Worm (Caenorhabditis elegans): ENCODE data around the gene D2045.7.

Gene D2045.7

DNA sequence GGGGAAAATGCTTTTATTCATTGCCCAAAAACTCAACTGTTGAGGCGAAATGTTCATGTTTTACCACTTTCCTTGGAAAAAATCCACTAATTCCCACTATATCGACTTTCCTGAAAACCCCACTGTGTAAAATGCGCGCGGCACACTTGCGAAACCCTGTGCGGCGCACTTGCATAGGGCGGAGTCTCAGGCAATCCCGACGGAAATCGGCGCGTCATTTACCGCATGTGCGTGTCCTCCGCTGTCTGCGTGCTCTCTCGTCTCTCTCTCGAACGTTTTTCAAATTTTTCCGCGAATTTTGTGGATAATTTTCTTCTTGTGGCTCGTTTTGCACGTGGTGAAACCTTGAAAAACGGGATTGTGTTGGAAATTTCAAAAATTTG is 18.1 kb upstream of the D2045.7 start, which contains the start of gene atx-2 (continued):
- TF ChIP-seq C34B4.2 (tag; optimal IDR thresholded peaks at IDR 0.05) (peak; percentile 9), mef-2 (tag; optimal IDR thresholded peaks at IDR 0.05) (no peak), pqm-1 (tag; optimal IDR thresholded peaks at IDR 0.05) (no peak), lin-14 (GFP tag; optimal IDR thresholded peaks at IDR 0.05) (peak; percentile 79)

DNA sequence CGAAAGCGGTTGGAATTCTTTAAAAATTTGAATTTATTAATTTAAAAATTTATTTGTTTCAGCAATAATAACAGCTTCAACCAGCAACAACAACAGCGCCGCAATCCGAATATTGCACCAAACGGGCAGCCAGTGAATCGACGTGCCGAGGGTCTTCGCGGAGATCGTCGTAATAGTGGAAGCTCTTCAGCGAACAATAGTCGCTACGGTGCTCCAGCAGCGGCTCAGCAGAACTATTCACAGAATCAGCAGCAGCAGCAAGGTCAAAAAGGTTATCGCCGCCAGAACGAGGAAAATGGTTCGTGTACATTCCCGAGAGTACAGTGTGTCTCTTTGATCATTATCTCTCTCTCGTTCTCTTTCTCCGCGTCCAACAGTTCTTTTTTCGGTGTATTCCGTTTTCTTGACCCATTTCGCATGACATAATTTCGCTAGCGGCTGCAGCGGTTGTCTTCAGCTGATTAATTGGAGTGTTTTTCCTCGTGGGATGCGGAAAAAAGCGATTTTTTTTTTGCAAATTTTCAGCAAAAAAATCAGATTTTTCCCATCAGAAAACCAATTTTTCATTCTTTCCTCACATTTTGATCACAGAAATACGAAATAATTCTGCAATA is 16.2 kb upstream of the D2045.7 start:
- no peak for TF ChIP-seq ztf-11 (tag; optimal IDR thresholded peaks at IDR 0.05)
- peak; percentile 71 for TF ChIP-seq blmp-1 (tag; optimal IDR thresholded peaks at IDR 0.05)
- no peak for TF ChIP-seq fos-1 (tag; optimal IDR thresholded peaks at IDR 0.05)
- TF ChIP-seq lin-35 (GFP tag; optimal IDR thresholded peaks at IDR 0.05), result no peak
- no peak for TF ChIP-seq efl-1 (optimal IDR thresholded peaks at IDR 0.05)
- peak in 1 of 2 experiments; percentile 68 for TF ChIP-seq efl-1 (GFP tag; optimal IDR thresholded peaks at IDR 0.05 in 1 of 2)
- TF ChIP-seq unc-86 (tag; optimal IDR thresholded peaks at IDR 0.05), result no peak

DNA sequence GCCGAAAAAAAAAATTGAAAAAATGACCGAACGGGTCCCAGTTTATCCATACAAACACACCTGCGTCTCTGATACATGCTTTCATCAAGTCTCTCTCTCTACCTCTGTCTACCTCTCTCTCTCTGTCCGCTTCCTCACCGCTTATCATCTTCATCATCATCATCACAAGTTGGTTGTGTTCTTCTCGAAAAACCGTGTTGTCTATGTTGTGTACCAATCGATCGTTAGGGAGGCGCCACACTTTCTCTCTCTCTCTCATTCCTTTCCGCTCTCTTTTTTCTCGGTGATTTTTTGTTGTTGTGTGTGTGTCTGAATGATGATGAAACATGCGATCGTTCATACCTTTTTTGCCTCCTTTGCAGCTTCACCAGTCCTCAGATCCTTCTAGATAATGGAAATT is 15.6 kb upstream of the D2045.7 start:
- TF ChIP-seq C16A3.4 (tag; optimal IDR thresholded peaks at IDR 0.05), result peak; percentile 9
- peak; percentile 3 to 12 for TF ChIP-seq efl-1 (optimal IDR thresholded peaks at IDR 0.05)
- TF ChIP-seq efl-1 (GFP tag; optimal IDR thresholded peaks at IDR 0.05 in 1 of 2), result peak in 1 of 2 experiments; percentile 89
- no peak for TF ChIP-seq aha-1 (tag; optimal IDR thresholded peaks at IDR 0.05)
- TF ChIP-seq xbp-1 (tag; optimal IDR thresholded peaks at IDR 0.05), result no peak
- TF ChIP-seq swsn-7 (tag; optimal IDR thresholded peaks at IDR 0.05), result no peak
- TF ChIP-seq nhr-20 (tag; optimal IDR thresholded peaks at IDR 0.05), result peak; percentile 17
- no peak for TF ChIP-seq ztf-4 (tag; optimal IDR thresholded peaks at IDR 0.05)
- TF ChIP-seq snpc-4 (tag; optimal IDR thresholded peaks at IDR 0.05), result no peak
- TF ChIP-seq nhr-28 (tag; optimal IDR thresholded peaks at IDR 0.05), result no peak
- TF ChIP-seq unc-98 (GFP tag; IDR thresholded peaks at IDR 0.05), result no peak
- TF ChIP-seq elt-2 (tag; optimal IDR thresholded peaks at IDR 0.05), result no peak
- TF ChIP-seq zip-4 (GFP tag; optimal IDR thresholded peaks at IDR 0.05), result no peak
- TF ChIP-seq Y116A8C.19 (tag; optimal IDR thresholded peaks at IDR 0.05; ENCODE audit: borderline replicate concordance), result no peak
- TF ChIP-seq sup-37 (GFP tag; optimal IDR thresholded peaks at IDR 0.05), result no peak
- TF ChIP-seq egl-13 (tag; optimal IDR thresholded peaks at IDR 0.05), result no peak
- no peak for TF ChIP-seq nhr-77 (tag; optimal IDR thresholded peaks at IDR 0.05)
- TF ChIP-seq unc-86 (tag; optimal IDR thresholded peaks at IDR 0.05), result no peak
- TF ChIP-seq lin-14 (GFP tag; optimal IDR thresholded peaks at IDR 0.05), result peak; percentile 69
- no peak for TF ChIP-seq nhr-19 (GFP tag; conservative IDR thresholded peaks at IDR 0.05)
- TF ChIP-seq zag-1 (tag; optimal IDR thresholded peaks at IDR 0.05), result no peak
- peak in 1 of 2 experiments; percentile 43 for TF ChIP-seq lsy-2 (tag; optimal IDR thresholded peaks at IDR 0.05)
- TF ChIP-seq sox-4 (tag; optimal IDR thresholded peaks at IDR 0.05), result no peak
- no peak for TF ChIP-seq vab-15 (tag; optimal IDR thresholded peaks at IDR 0.05)
- TF ChIP-seq snu-23 (GFP tag; optimal IDR thresholded peaks at IDR 0.05), result peak; percentile 60
- no peak for TF ChIP-seq ceh-63 (GFP tag; optimal IDR thresholded peaks at IDR 0.05)
- TF ChIP-seq nhr-85 (tag), result no peak
- no peak for TF ChIP-seq lin-39 (tag; optimal IDR thresholded peaks at IDR 0.05)
- peak in 1 of 2 experiments; percentile 31 for TF ChIP-seq mdl-1 (tag; optimal IDR thresholded peaks at IDR 0.05)
- TF ChIP-seq isw-1 (GFP tag; IDR thresholded peaks at IDR 0.05), result no peak
- no peak for TF ChIP-seq ets-5 (GFP tag; IDR thresholded peaks at IDR 0.05)
- TF ChIP-seq ces-1 (GFP tag; optimal IDR thresholded peaks at IDR 0.05), result no peak
- no peak for TF ChIP-seq fos-1 (tag; optimal IDR thresholded peaks at IDR 0.05)
- TF ChIP-seq aly-2 (tag; optimal IDR thresholded peaks at IDR 0.05), result no peak
- peak; percentile 91 for TF ChIP-seq blmp-1 (tag; optimal IDR thresholded peaks at IDR 0.05)
- TF ChIP-seq dpl-1 (GFP tag; optimal IDR thresholded peaks at IDR 0.05), result peak in 1 of 3 experiments; percentile 23
- TF ChIP-seq C04F5.9 (tag; optimal IDR thresholded peaks at IDR 0.05), result no peak
- no peak for TF ChIP-seq ceh-82 (tag; optimal IDR thresholded peaks at IDR 0.05)
- TF ChIP-seq irx-1 (tag; optimal IDR thresholded peaks at IDR 0.05), result no peak
- no peak for TF ChIP-seq egl-27 (tag; optimal IDR thresholded peaks at IDR 0.05)
- TF ChIP-seq sptf-1 (tag; optimal IDR thresholded peaks at IDR 0.05), result no peak
- no peak for TF ChIP-seq lin-15B (tag; optimal IDR thresholded peaks at IDR 0.05)
- TF ChIP-seq ceh-90 (tag; optimal IDR thresholded peaks at IDR 0.05), result no peak
- peak in 1 of 2 experiments; percentile 70 for TF ChIP-seq lin-35 (GFP tag; optimal IDR thresholded peaks at IDR 0.05)
- TF ChIP-seq pax-3 (tag; optimal IDR thresholded peaks at IDR 0.05), result no peak

Data from whole organism, L1 larva.